Worm (Caenorhabditis elegans) whole organism, L1 larva: ENCODE measurements around the gene F48E8.4.

ENCODE experiments used
- aly-2 ChIP-seq: fragments of 150-350 bp; optimal IDR thresholded peaks from 2 replicates; lab custom pipeline; 2014; ENCODE audit warnings: missing biosample characterization, missing genetic modification characterization
- blmp-1 ChIP-seq: fragments of 150-350 bp; optimal IDR thresholded peaks from 2 replicates; lab custom pipeline; 2014; ENCODE audit warnings: missing biosample characterization, missing genetic modification characterization
- ceh-82 ChIP-seq, 3 experiments: fragments of 150-350 bp in 1 of 3; sonication (generic microtip) in 2 of 3; optimal IDR thresholded peaks; 2 replicates each; lab custom pipeline; 2014 to 2017; ENCODE audit warnings: missing biosample characterization in 3 of 3, missing genetic modification characterization in 3 of 3
- ceh-88 ChIP-seq: fragments of 200-800 bp; sonication (Bioruptor generic); IDR thresholded peaks from 2 replicates; pipeline ENCODE4 v1.3.6; 2022; ENCODE audit warnings: missing genetic modification characterization, missing compliant biosample characterization
- dsc-1 ChIP-seq: sonication (generic microtip); optimal IDR thresholded peaks from 2 replicates; lab custom pipeline; 2016; ENCODE audit warnings: mild to moderate bottlenecking, missing genetic modification characterization, missing compliant biosample characterization
- elt-3 ChIP-seq, 6 experiments: fragments of 150-350 bp in 1 of 6; sonication (generic microtip); optimal IDR thresholded peaks; 2 replicates each; lab custom pipeline; 2017 to 2018; ENCODE audit warnings: missing biosample characterization in 6 of 6, missing genetic modification characterization in 6 of 6, inconsistent platforms in 1 of 6
- fkh-10 ChIP-seq: sonication (generic microtip); optimal IDR thresholded peaks from 2 replicates; lab custom pipeline; 2017; ENCODE audit warnings: missing biosample characterization, missing genetic modification reagents, missing genetic modification characterization
- lin-13 ChIP-seq: fragments of 150-350 bp; optimal IDR thresholded peaks from 2 replicates; lab custom pipeline; 2014; ENCODE audit warnings: missing biosample characterization, missing genetic modification reagents, missing genetic modification characterization
- lin-35 ChIP-seq, 2 experiments: fragments of 150-350 bp; optimal IDR thresholded peaks; 2 replicates each; lab custom pipeline; 2014; ENCODE audit warnings: missing biosample characterization in 2 of 2, missing genetic modification characterization in 2 of 2, missing genetic modification reagents in 2 of 2
- nhr-237 ChIP-seq: fragments of 150-350 bp; optimal IDR thresholded peaks from 2 replicates; lab custom pipeline; 2014; ENCODE audit warnings: missing biosample characterization, missing genetic modification characterization
- snpc-4 ChIP-seq: fragments of 150-350 bp; optimal IDR thresholded peaks from 2 replicates; lab custom pipeline; 2014; ENCODE audit warnings: missing biosample characterization, missing genetic modification characterization
- tbx-2 ChIP-seq: sonication (generic microtip); optimal IDR thresholded peaks from 2 replicates; lab custom pipeline; 2016; ENCODE audit warnings: missing genetic modification characterization, missing compliant biosample characterization
- unc-62 ChIP-seq: fragments of 150-350 bp; optimal IDR thresholded peaks from 2 replicates; lab custom pipeline; 2014; ENCODE audit warnings: missing biosample characterization, missing genetic modification reagents, missing genetic modification characterization
- zag-1 ChIP-seq: fragments of 150-350 bp; optimal IDR thresholded peaks from 2 replicates; lab custom pipeline; 2014; ENCODE audit warnings: missing biosample characterization, missing genetic modification characterization

ce11 chrIII:5505474-5506022, 52.2 kb downstream of the F48E8.4 start:
- TF ChIP-seq lin-35 (GFP tag; optimal IDR thresholded peaks at IDR 0.05; lab: Kevin White, UChicago) = no peak
- TF ChIP-seq tbx-2 (tag; lab: Kevin White, UChicago) = no peak
- no peak for TF ChIP-seq blmp-1 (tag; lab: Kevin White, UChicago)
- TF ChIP-seq nhr-237 (tag; lab: Kevin White, UChicago) = no peak
- TF ChIP-seq snpc-4 = no peak
- TF ChIP-seq zag-1 = no peak
- TF ChIP-seq lin-13 (GFP tag; lab: Kevin White, UChicago) = no peak
- TF ChIP-seq dsc-1 (tag; lab: Kevin White, UChicago) = no peak
- no peak for TF ChIP-seq elt-3 (tag; optimal IDR thresholded peaks at IDR 0.05; lab: Kevin White, UChicago)
- TF ChIP-seq unc-62 (GFP tag; lab: Kevin White, UChicago) = no peak
- peak; percentile 76 for TF ChIP-seq aly-2
- no peak for TF ChIP-seq ceh-82 (tag; optimal IDR thresholded peaks at IDR 0.05; lab: Kevin White, UChicago)
- TF ChIP-seq fkh-10 = no peak
- no peak for TF ChIP-seq ceh-88 (GFP tag; lab: Robert Waterston, UW)
